Fruit fly (Drosophila melanogaster) whole organism, embryonic: ENCODE data around the gene Mec2.
A peak's percentile ranks its signal among the peaks of the same experiment; 100 is the strongest.

ENCODE experiments used
- ATbp ChIP-seq: fragments of 200-800 bp; sonication (Bioruptor generic); optimal IDR thresholded peaks from 2 replicates; lab custom pipeline; 2017; ENCODE audit warnings: missing biosample characterization, mild to moderate bottlenecking, missing genetic modification characterization, missing genetic modification reagents
- Abd-B ChIP-seq: fragments of 200-800 bp; sonication (Bioruptor generic); optimal IDR thresholded peaks from 2 replicates; lab custom pipeline; 2018; ENCODE audit warnings: missing biosample characterization, mild to moderate bottlenecking, missing genetic modification characterization, moderate library complexity
- Asciz ChIP-seq: fragments of 200-800 bp; sonication (Bioruptor generic); optimal IDR thresholded peaks from 2 replicates; lab custom pipeline; 2017; ENCODE audit warnings: missing biosample characterization, mild to moderate bottlenecking, missing genetic modification characterization, missing genetic modification reagents
- Bdp1 ChIP-seq: fragments of 200-800 bp; sonication (Bioruptor generic); optimal IDR thresholded peaks from 3 replicates; lab custom pipeline; 2016; ENCODE audit warnings: missing biosample characterization, missing genetic modification characterization
- C15 ChIP-seq: fragments of 200-800 bp; sonication (Bioruptor generic); IDR thresholded peaks from 3 replicates; pipeline ENCODE4 v1.3.6; 2022; ENCODE audit warnings: missing biosample characterization, missing genetic modification characterization
- CG11247 ChIP-seq: fragments of 200-800 bp; sonication (Bioruptor generic); IDR thresholded peaks from 2 replicates; pipeline ENCODE4 v1.3.6; 2022; ENCODE audit warnings: missing biosample characterization, missing genetic modification characterization
- CG11456 ChIP-seq: fragments of 200-800 bp; sonication (Bioruptor generic); IDR thresholded peaks from 3 replicates; pipeline ENCODE4 v1.3.6; 2022; ENCODE audit warnings: missing biosample characterization, missing genetic modification characterization
- CG14710 ChIP-seq: fragments of 200-800 bp; sonication (Bioruptor generic); optimal IDR thresholded peaks from 3 replicates; lab custom pipeline; 2019; ENCODE audit warnings: missing biosample characterization, mild to moderate bottlenecking, missing genetic modification characterization, moderate library complexity
- CG15479 ChIP-seq: fragments of 200-800 bp; sonication (Bioruptor generic); optimal IDR thresholded peaks from 3 replicates; lab custom pipeline; 2019; ENCODE audit warnings: missing biosample characterization, mild to moderate bottlenecking, missing genetic modification characterization, moderate library complexity
- CG1647 ChIP-seq: fragments of 200-800 bp; sonication (Bioruptor generic); optimal IDR thresholded peaks from 3 replicates; lab custom pipeline; 2016; ENCODE audit warnings: missing biosample characterization, missing genetic modification characterization
- CG17568 ChIP-seq: fragments of 200-800 bp; sonication (Bioruptor generic); optimal IDR thresholded peaks from 2 replicates; lab custom pipeline; 2018; ENCODE audit warnings: missing biosample characterization, mild to moderate bottlenecking, missing genetic modification characterization, moderate library complexity
- CG18011 ChIP-seq: fragments of 200-800 bp; sonication (Bioruptor generic); optimal IDR thresholded peaks from 2 replicates; lab custom pipeline; 2017; ENCODE audit warnings: missing biosample characterization, missing genetic modification characterization, mild to moderate bottlenecking, moderate library complexity, missing genotype
- CG18262 ChIP-seq: fragments of 200-800 bp; optimal IDR thresholded peaks from 3 replicates; lab custom pipeline; 2019; ENCODE audit warnings: missing biosample characterization, mild to moderate bottlenecking, missing genetic modification characterization, moderate library complexity
- CG3065 ChIP-seq: fragments of 200-800 bp; sonication (Bioruptor generic); optimal IDR thresholded peaks from 2 replicates; lab custom pipeline; 2016; ENCODE audit warnings: missing biosample characterization, missing genetic modification characterization
- CG31441 ChIP-seq: fragments of 200-800 bp; sonication (Bioruptor generic); IDR thresholded peaks from 2 replicates; pipeline ENCODE4 v1.3.6; 2022; ENCODE audit warnings: missing biosample characterization, missing genetic modification characterization
- CG33557 ChIP-seq: fragments of 200-800 bp; sonication (Bioruptor generic); optimal IDR thresholded peaks from 2 replicates; lab custom pipeline; 2019; ENCODE audit warnings: missing biosample characterization, mild to moderate bottlenecking, missing genetic modification characterization, moderate library complexity
- CG34224 ChIP-seq: fragments of 200-800 bp; sonication (Bioruptor generic); IDR thresholded peaks from 3 replicates; pipeline ENCODE4 v1.3.6; 2022; ENCODE audit warnings: missing biosample characterization, missing genetic modification characterization; ENCODE audit not compliant: partially characterized antibody
- CG6765 ChIP-seq: fragments of 200-800 bp; sonication (Bioruptor generic); optimal IDR thresholded peaks from 3 replicates; lab custom pipeline; 2017; ENCODE audit warnings: missing biosample characterization, mild to moderate bottlenecking, missing genetic modification characterization
- CG7963 ChIP-seq: fragments of 200-800 bp; sonication (Bioruptor generic); IDR thresholded peaks from 3 replicates; pipeline ENCODE4 v1.3.6; 2022; ENCODE audit warnings: missing biosample characterization, missing genetic modification characterization; ENCODE audit not compliant: partially characterized antibody
- CG8924 ChIP-seq: fragments of 200-800 bp; optimal IDR thresholded peaks from 3 replicates; lab custom pipeline; 2019; ENCODE audit warnings: missing biosample characterization, mild to moderate bottlenecking, missing genetic modification characterization, moderate library complexity
- CG9215 ChIP-seq: fragments of 200-800 bp; sonication (Bioruptor generic); IDR thresholded peaks from 2 replicates; pipeline ENCODE4 v1.3.6; 2022; ENCODE audit warnings: missing biosample characterization, missing genetic modification characterization
- CG9727 ChIP-seq: fragments of 200-800 bp; sonication (Bioruptor generic); optimal IDR thresholded peaks from 3 replicates; lab custom pipeline; 2017; ENCODE audit warnings: missing biosample characterization, mild to moderate bottlenecking, missing genetic modification characterization
- D ChIP-seq, 2 experiments: fragments of 200-800 bp in 1 of 2; fragments of >200 bp in 1 of 2; sonication (Bioruptor generic) in 1 of 2; optimal IDR thresholded peaks; 2 replicates in 1 of 2; 3 replicates in 1 of 2; lab custom pipeline; 2017; ENCODE audit warnings: mild to moderate bottlenecking in 1 of 2, missing biosample characterization in 1 of 2, missing genetic modification characterization in 1 of 2, missing genetic modification reagents in 1 of 2
- Dfd ChIP-seq, 2 experiments: fragments of >200 bp; optimal IDR thresholded peaks; 2 replicates each; lab custom pipeline; 2017; ENCODE audit warnings: missing biosample characterization in 2 of 2, missing genetic modification characterization in 2 of 2
- Doc3 ChIP-seq: fragments of 200-800 bp; sonication (Bioruptor generic); IDR thresholded peaks from 3 replicates; pipeline ENCODE4 v1.3.6; 2022; ENCODE audit warnings: missing biosample characterization, missing genetic modification characterization; ENCODE audit not compliant: partially characterized antibody
- Fer1 ChIP-seq: fragments of 200-800 bp; sonication (Bioruptor generic); optimal IDR thresholded peaks from 2 replicates; lab custom pipeline; 2017; ENCODE audit warnings: missing biosample characterization, mild to moderate bottlenecking, missing genetic modification characterization
- HLH4C ChIP-seq: fragments of 200-800 bp; sonication (Bioruptor generic); IDR thresholded peaks from 3 replicates; pipeline ENCODE4 v1.3.6; 2022; ENCODE audit warnings: missing biosample characterization, missing genetic modification characterization; ENCODE audit not compliant: partially characterized antibody
- HLH54F ChIP-seq: fragments of 200-800 bp; sonication (Bioruptor generic); optimal IDR thresholded peaks from 3 replicates; lab custom pipeline; 2016; ENCODE audit warnings: missing biosample characterization, missing genetic modification characterization
- HmgD ChIP-seq: fragments of 200-800 bp; sonication (Bioruptor generic); optimal IDR thresholded peaks from 3 replicates; lab custom pipeline; 2016; ENCODE audit warnings: missing biosample characterization, missing genetic modification characterization
- Lhr ChIP-seq: fragments of 200-800 bp; sonication (Bioruptor generic); optimal IDR thresholded peaks from 3 replicates; lab custom pipeline; 2017; ENCODE audit warnings: mild to moderate bottlenecking, missing biosample characterization, missing genetic modification reagents, missing genetic modification characterization
- MBD-R2 ChIP-seq: fragments of 200-800 bp; sonication (Bioruptor generic); IDR thresholded peaks from 2 replicates; pipeline ENCODE4 v1.3.6; 2022; ENCODE audit warnings: missing biosample characterization, missing genetic modification characterization
- MESR4 ChIP-seq: fragments of 200-800 bp; sonication (Bioruptor generic); optimal IDR thresholded peaks from 2 replicates; lab custom pipeline; 2018; ENCODE audit warnings: missing biosample characterization, mild to moderate bottlenecking, missing genetic modification characterization, moderate library complexity
- NfI ChIP-seq: fragments of 200-800 bp; sonication (Bioruptor generic); optimal IDR thresholded peaks from 3 replicates; lab custom pipeline; 2018; ENCODE audit warnings: missing biosample characterization, mild to moderate bottlenecking, missing genetic modification characterization, moderate library complexity
- Ravus ChIP-seq: fragments of 200-800 bp; sonication (Bioruptor generic); IDR thresholded peaks from 2 replicates; pipeline ENCODE4 v1.3.6; 2022; ENCODE audit warnings: missing biosample characterization, missing genetic modification characterization
- Scr ChIP-seq: fragments of 200-800 bp; sonication (Bioruptor generic); IDR thresholded peaks from 2 replicates; pipeline ENCODE4 v1.3.6; 2022; ENCODE audit warnings: missing biosample characterization, missing genetic modification characterization; ENCODE audit not compliant: partially characterized antibody
- Trl ChIP-seq, 3 experiments: fragments of >200 bp in 2 of 3; fragments of 200-800 bp in 1 of 3; sonication (Bioruptor generic) in 1 of 3; optimal IDR thresholded peaks; 2 replicates in 1 of 3; 3 replicates in 2 of 3; lab custom pipeline; 2016 to 2017; ENCODE audit warnings: missing biosample characterization in 1 of 3, missing genetic modification characterization in 1 of 3
- YL-1 ChIP-seq: fragments of 200-800 bp; sonication (Bioruptor generic); optimal IDR thresholded peaks from 3 replicates; lab custom pipeline; 2017; ENCODE audit warnings: missing biosample characterization, mild to moderate bottlenecking, missing genetic modification characterization
- aop ChIP-seq: fragments of 200-800 bp; sonication (Bioruptor generic); IDR thresholded peaks from 2 replicates; pipeline ENCODE4 v1.3.6; 2022; ENCODE audit warnings: missing biosample characterization, missing genetic modification characterization
- bab2 ChIP-seq: fragments of 200-800 bp; sonication (Bioruptor generic); optimal IDR thresholded peaks from 2 replicates; lab custom pipeline; 2016; ENCODE audit warnings: missing biosample characterization, missing genetic modification characterization
- bowl ChIP-seq: fragments of 200-800 bp; sonication (Bioruptor generic); IDR thresholded peaks from 2 replicates; pipeline ENCODE4 v1.3.6; 2022; ENCODE audit warnings: missing biosample characterization, missing genetic modification characterization
- chinmo ChIP-seq: fragments of 200-800 bp; sonication (Bioruptor generic); IDR thresholded peaks from 4 replicates; pipeline ENCODE4 v1.3.6; 2022; ENCODE audit warnings: missing biosample characterization, missing genetic modification characterization; ENCODE audit not compliant: partially characterized antibody
- dpn ChIP-seq, 2 experiments: fragments of 200-800 bp; sonication (Bioruptor generic); optimal IDR thresholded peaks; 3 replicates each; lab custom pipeline; 2016; ENCODE audit warnings: missing biosample characterization in 2 of 2, missing genetic modification characterization in 2 of 2
- gfzf ChIP-seq: fragments of 200-800 bp; sonication (Bioruptor generic); optimal IDR thresholded peaks from 2 replicates; lab custom pipeline; 2016; ENCODE audit warnings: missing biosample characterization, mild to moderate bottlenecking, missing genetic modification characterization, moderate library complexity
- grau ChIP-seq: fragments of 200-800 bp; optimal IDR thresholded peaks from 3 replicates; lab custom pipeline; 2019; ENCODE audit warnings: missing biosample characterization, mild to moderate bottlenecking, missing genetic modification characterization, moderate library complexity
- rib ChIP-seq: fragments of 200-800 bp; sonication (Bioruptor generic); IDR thresholded peaks from 2 replicates; pipeline ENCODE4 v1.3.6; 2022; ENCODE audit warnings: missing biosample characterization, missing genetic modification characterization
- run ChIP-seq: fragments of 200-800 bp; sonication (Bioruptor generic); optimal IDR thresholded peaks from 3 replicates; lab custom pipeline; 2018; ENCODE audit warnings: missing biosample characterization, mild to moderate bottlenecking, missing genetic modification characterization
- zen2 ChIP-seq: fragments of 200-800 bp; sonication (Bioruptor generic); IDR thresholded peaks from 3 replicates; pipeline ENCODE4 v1.3.6; 2022; ENCODE audit warnings: missing biosample characterization, missing genetic modification characterization; ENCODE audit not compliant: partially characterized antibody

The Mec2 gene

DNA sequence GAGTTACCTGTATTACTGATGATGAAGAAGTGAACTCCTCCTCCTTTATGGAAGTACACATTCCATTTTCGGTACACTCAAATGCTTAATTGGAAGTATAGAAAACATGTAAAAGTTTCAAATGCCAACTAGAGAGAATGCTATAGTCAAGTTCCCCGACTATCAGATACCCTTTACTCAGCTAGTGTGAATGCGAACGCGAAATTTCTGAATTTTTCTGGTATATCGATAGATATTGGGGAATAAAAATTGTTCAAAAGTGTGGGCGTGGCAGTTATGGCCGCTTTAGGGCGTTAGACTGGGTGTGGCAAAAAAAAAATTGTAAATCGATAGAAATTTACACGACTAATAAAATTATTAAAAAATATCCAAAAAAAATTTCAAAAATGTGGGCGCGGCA, 3.8 kb downstream of the Mec2 start (continued):
- TF ChIP-seq dpn (GFP tag; optimal IDR thresholded peaks at IDR 0.05; lab: Kevin White, UChicago) (no peak), Fer1 (GFP tag; lab: Kevin White, UChicago) (no peak), CG9215 (GFP tag; lab: Robert Waterston, UW) (no peak)

DNA sequence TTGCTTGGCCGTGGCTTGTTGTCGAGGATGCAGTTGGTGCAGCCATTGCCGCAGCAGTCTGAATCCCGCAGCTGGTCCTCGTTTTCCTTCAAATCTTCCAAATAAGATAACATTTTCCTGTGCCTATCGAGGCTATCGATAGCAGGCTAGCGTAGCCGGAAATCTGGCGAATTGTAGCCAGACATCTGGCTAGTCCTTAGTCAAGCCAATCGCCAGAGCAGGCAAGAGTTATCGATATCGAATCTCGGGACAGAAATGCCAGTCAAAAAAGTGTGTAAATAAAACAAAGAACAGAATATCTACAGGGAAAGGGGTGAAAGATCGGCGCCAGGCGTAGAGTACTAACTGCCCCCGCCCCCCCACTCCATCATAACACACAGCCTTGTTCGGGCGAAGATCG, 5.5 kb downstream of the Mec2 start, which contains the start of the genes CG7914 and CG14194:
TSS of gene CG7914 (minus strand) at position 113 of the 400 bp plus-strand sequence.
TSS of gene CG14194 (plus strand) at position 220 of the 400 bp plus-strand sequence.
- TF ChIP-seq MBD-R2 (GFP tag; lab: Robert Waterston, UW) (peak; percentile 92), aop (GFP tag; lab: Robert Waterston, UW) (no peak), Trl (optimal IDR thresholded peaks at IDR 0.05; lab: Kevin White, UChicago) (no peak), Trl (GFP tag; optimal IDR thresholded peaks at IDR 0.05; lab: Kevin White, UChicago) (no peak), CG34224 (GFP tag; lab: Robert Waterston, UW) (peak; percentile 71; the same call in 2 of the 3 replicates), bab2 (no peak), ATbp (no peak), HmgD (GFP tag; lab: Kevin White, UChicago) (peak; percentile 29), CG3065 (GFP tag; lab: Kevin White, UChicago) (no peak), CG15479 (GFP tag; lab: Kevin White, UChicago) (no peak), CG7963 (GFP tag; lab: Robert Waterston, UW) (peak; percentile 84), Doc3 (GFP tag; lab: Robert Waterston, UW) (peak; percentile 63; the same call in 2 of the 3 replicates), zen2 (GFP tag; lab: Robert Waterston, UW) (peak; percentile 75), rib (GFP tag; lab: Robert Waterston, UW) (no peak), grau (tag; lab: Kevin White, UChicago) (peak; percentile 14), bowl (GFP tag; lab: Robert Waterston, UW) (no peak), CG33557 (GFP tag; lab: Kevin White, UChicago) (no peak), HLH4C (peak; percentile 96), Bdp1 (GFP tag; lab: Kevin White, UChicago) (no peak), run (tag; lab: Kevin White, UChicago) (no peak), CG8924 (peak; percentile 1), NfI (GFP tag; lab: Kevin White, UChicago) (peak; percentile 12), CG18262 (tag; lab: Kevin White, UChicago) (no peak), CG17568 (GFP tag; lab: Kevin White, UChicago) (no peak), Abd-B (GFP tag; lab: Kevin White, UChicago) (no peak), CG14710 (peak; percentile 28), CG1647 (no peak), Lhr (GFP tag; lab: Kevin White, UChicago) (no peak), Ravus (GFP tag; lab: Robert Waterston, UW) (no peak), chinmo (GFP tag; lab: Robert Waterston, UW) (peak; percentile 76; the same call in 2 of the 4 replicates), CG31441 (GFP tag; lab: Robert Waterston, UW) (no peak), C15 (GFP tag; lab: Robert Waterston, UW) (no peak), CG6765 (no peak), CG9727 (GFP tag; lab: Kevin White, UChicago) (no peak), HLH54F (GFP tag; lab: Kevin White, UChicago) (no peak), D (optimal IDR thresholded peaks at IDR 0.05; lab: Kevin White, UChicago) (no peak), D (GFP tag; optimal IDR thresholded peaks at IDR 0.05; lab: Kevin White, UChicago) (no peak), gfzf (peak; percentile 24), CG11247 (GFP tag; lab: Robert Waterston, UW) (no peak), CG18011 (GFP tag; lab: Kevin White, UChicago) (peak; percentile 46), Dfd (GFP tag; optimal IDR thresholded peaks at IDR 0.05; lab: Kevin White, UChicago) (no peak), Asciz (GFP tag; lab: Kevin White, UChicago) (no peak), MESR4 (GFP tag; lab: Kevin White, UChicago) (peak; percentile 74), YL-1 (peak; percentile 43), Scr (GFP tag; lab: Robert Waterston, UW) (peak; percentile 75), CG11456 (no peak)
